Worm (Caenorhabditis elegans) whole organism, L4 larva: Measurements from ENCODE around the gene cyp-13B2.

Source experiments
- R02D3.7 ChIP-seq: fragments of 150-350 bp; sonication (generic microtip); optimal IDR thresholded peaks from 3 replicates; lab custom pipeline; 2014; ENCODE audit warnings: missing biosample characterization, missing genetic modification characterization
- ZK546.5 ChIP-seq, 2 experiments: sonication (generic microtip); optimal IDR thresholded peaks; 2 replicates each; lab custom pipeline; 2017; ENCODE audit warnings: missing biosample characterization in 2 of 2, missing genetic modification characterization in 2 of 2
- lsy-2 ChIP-seq, 2 experiments: fragments of 150-350 bp in 1 of 2; sonication (generic microtip) in 1 of 2; optimal IDR thresholded peaks; 2 replicates each; lab custom pipeline; 2014 to 2017; ENCODE audit warnings: missing biosample characterization in 2 of 2, missing genetic modification characterization in 2 of 2
- nhr-111 ChIP-seq: fragments of 200-800 bp; sonication (Bioruptor generic); optimal IDR thresholded peaks from 2 replicates; lab custom pipeline; 2018; ENCODE audit warnings: mild to moderate bottlenecking, missing genetic modification characterization, missing compliant biosample characterization
- unc-62 ChIP-seq, 3 experiments: fragments of 150-350 bp in 1 of 3; sonication (generic microtip); optimal IDR thresholded peaks in 2 of 3; peaks in 1 of 3; 1 replicate in 1 of 3; 2 replicates in 2 of 3; lab custom pipeline; 2014 to 2017; ENCODE audit warnings: missing biosample characterization in 3 of 3, missing genetic modification characterization in 3 of 3, missing genetic modification reagents in 3 of 3, missing genotype in 1 of 3

DNA sequence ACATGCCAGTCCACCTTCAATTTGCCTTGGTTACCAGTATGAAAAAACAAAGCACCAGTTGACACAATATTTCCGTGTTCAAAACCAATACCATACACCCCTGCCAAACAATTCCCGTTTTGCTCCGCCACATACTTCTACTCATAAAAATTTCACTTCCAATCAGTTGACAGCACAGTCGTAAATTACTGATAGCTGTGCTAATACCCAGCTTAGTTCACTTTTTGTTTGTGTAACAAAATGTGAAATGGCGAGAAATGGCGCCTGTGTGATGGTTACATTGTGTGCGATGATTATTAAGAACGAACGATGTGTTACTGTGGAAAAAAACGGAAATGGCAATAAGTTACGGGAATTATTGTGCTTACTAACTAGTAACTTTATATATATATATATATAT is 19.1 kb upstream of the cyp-13B2 start:
- TF ChIP-seq nhr-111 (GFP tag; lab: Kevin White, UChicago) (no peak), R02D3.7 (tag; lab: Kevin White, UChicago) (no peak), lsy-2 (tag; optimal IDR thresholded peaks at IDR 0.05; lab: Kevin White, UChicago) (no peak), ZK546.5 (tag; optimal IDR thresholded peaks at IDR 0.05; lab: Kevin White, UChicago) (no peak), unc-62 (GFP tag; optimal IDR thresholded peaks at IDR 0.05 in 1 of 2; lab: Kevin White, UChicago) (no peak), unc-62 (tag; optimal IDR thresholded peaks at IDR 0.05; lab: Kevin White, UChicago) (no peak)
